Fruit fly (Drosophila melanogaster) whole organism, embryonic: ENCODE results near the gene CG6847.

Experiments
- Awh ChIP-seq: fragments of 200-800 bp; sonication (Bioruptor generic); IDR thresholded peaks from 2 replicates; pipeline ENCODE4, ENCODE4 v1.3.6; 2022; ENCODE audit warnings: missing biosample characterization, missing genetic modification characterization
- CG10209 ChIP-seq: fragments of 200-800 bp; sonication (Bioruptor generic); optimal IDR thresholded peaks from 3 replicates; lab custom pipeline; 2017; ENCODE audit warnings: missing biosample characterization, mild to moderate bottlenecking, missing genetic modification characterization, missing genetic modification reagents
- CG10267 ChIP-seq: fragments of 200-800 bp; sonication (Bioruptor generic); optimal IDR thresholded peaks from 2 replicates; lab custom pipeline; 2018; ENCODE audit warnings: missing biosample characterization, mild to moderate bottlenecking, missing genetic modification characterization, moderate library complexity
- CG10274 ChIP-seq: fragments of 200-800 bp; sonication (Bioruptor generic); optimal IDR thresholded peaks from 3 replicates; lab custom pipeline; 2017; ENCODE audit warnings: missing biosample characterization, mild to moderate bottlenecking, missing genetic modification characterization
- CG10959 ChIP-seq: fragments of 200-800 bp; sonication (Bioruptor generic); IDR thresholded peaks from 2 replicates; pipeline ENCODE4 v1.3.6; 2022; ENCODE audit warnings: missing biosample characterization, missing genetic modification characterization
- CG11560 ChIP-seq: fragments of 200-800 bp; sonication (Bioruptor generic); IDR thresholded peaks from 3 replicates; pipeline ENCODE4 v1.3.6; 2022; ENCODE audit warnings: missing biosample characterization, missing genetic modification characterization
- CG11695 ChIP-seq: fragments of 200-800 bp; sonication (Bioruptor generic); IDR thresholded peaks from 3 replicates; pipeline ENCODE4 v1.3.6; 2022; ENCODE audit warnings: missing biosample characterization, missing genetic modification characterization
- CG12155 ChIP-seq: fragments of 200-800 bp; sonication (Bioruptor generic); optimal IDR thresholded peaks from 3 replicates; lab custom pipeline; 2016; ENCODE audit warnings: missing biosample characterization, missing genetic modification characterization
- CG1233 ChIP-seq: fragments of 200-800 bp; sonication (Bioruptor generic); optimal IDR thresholded peaks from 4 replicates; lab custom pipeline; 2018; ENCODE audit warnings: missing biosample characterization, mild to moderate bottlenecking, missing genetic modification characterization
- CG12391 ChIP-seq: fragments of 200-800 bp; sonication (Bioruptor generic); optimal IDR thresholded peaks from 3 replicates; lab custom pipeline; 2018; ENCODE audit warnings: missing biosample characterization, mild to moderate bottlenecking, missing genetic modification characterization, moderate library complexity
- CG13123 ChIP-seq: fragments of 200-800 bp; sonication (Bioruptor generic); optimal IDR thresholded peaks from 2 replicates; lab custom pipeline; 2016; ENCODE audit warnings: missing biosample characterization, missing genetic modification characterization
- CG13894 ChIP-seq: fragments of 200-800 bp; sonication (Bioruptor generic); optimal IDR thresholded peaks from 3 replicates; lab custom pipeline; 2018; ENCODE audit warnings: missing biosample characterization, mild to moderate bottlenecking, missing genetic modification characterization, moderate library complexity
- CG14710 ChIP-seq: fragments of 200-800 bp; sonication (Bioruptor generic); optimal IDR thresholded peaks from 3 replicates; lab custom pipeline; 2019; ENCODE audit warnings: missing biosample characterization, mild to moderate bottlenecking, missing genetic modification characterization, moderate library complexity
- CG1603 ChIP-seq: fragments of 200-800 bp; sonication (Bioruptor generic); optimal IDR thresholded peaks from 2 replicates; lab custom pipeline; 2019; ENCODE audit warnings: missing biosample characterization, mild to moderate bottlenecking, missing genetic modification characterization, moderate library complexity
- CG17186 ChIP-seq: fragments of 200-800 bp; sonication (Bioruptor generic); optimal IDR thresholded peaks from 3 replicates; lab custom pipeline; 2017; ENCODE audit warnings: missing biosample characterization, missing genetic modification reagents, missing genetic modification characterization
- CG17359 ChIP-seq: fragments of 200-800 bp; sonication (Bioruptor generic); optimal IDR thresholded peaks from 3 replicates; lab custom pipeline; 2018; ENCODE audit warnings: missing biosample characterization, mild to moderate bottlenecking, missing genetic modification characterization, moderate library complexity
- CG17568 ChIP-seq: fragments of 200-800 bp; sonication (Bioruptor generic); optimal IDR thresholded peaks from 2 replicates; lab custom pipeline; 2018; ENCODE audit warnings: missing biosample characterization, mild to moderate bottlenecking, missing genetic modification characterization, moderate library complexity
- CG18764 ChIP-seq: fragments of 200-800 bp; sonication (Bioruptor generic); optimal IDR thresholded peaks from 3 replicates; lab custom pipeline; 2016; ENCODE audit warnings: missing biosample characterization, missing genetic modification characterization
- CG2129 ChIP-seq: fragments of 200-800 bp; sonication (Bioruptor generic); IDR thresholded peaks from 2 replicates; pipeline ENCODE4 v1.3.6; 2022; ENCODE audit warnings: missing biosample characterization, missing genetic modification characterization; ENCODE audit not compliant: partially characterized antibody
- CG3065 ChIP-seq: fragments of 200-800 bp; sonication (Bioruptor generic); optimal IDR thresholded peaks from 2 replicates; lab custom pipeline; 2016; ENCODE audit warnings: missing biosample characterization, missing genetic modification characterization
- CG3407 ChIP-seq: fragments of 200-800 bp; sonication (Bioruptor generic); optimal IDR thresholded peaks from 2 replicates; lab custom pipeline; 2018; ENCODE audit warnings: missing biosample characterization, mild to moderate bottlenecking, missing genetic modification characterization
- CG8388 ChIP-seq: fragments of 200-800 bp; sonication (Bioruptor generic); optimal IDR thresholded peaks from 2 replicates; lab custom pipeline; 2019; ENCODE audit warnings: missing biosample characterization, mild to moderate bottlenecking, missing genetic modification characterization, moderate library complexity
- CG9797 ChIP-seq: fragments of 200-800 bp; sonication (Bioruptor generic); optimal IDR thresholded peaks from 3 replicates; lab custom pipeline; 2018; ENCODE audit warnings: missing biosample characterization, mild to moderate bottlenecking, missing genetic modification characterization
- Dp ChIP-seq: fragments of 200-800 bp; sonication (Bioruptor generic); optimal IDR thresholded peaks from 2 replicates; lab custom pipeline; 2018; ENCODE audit warnings: missing biosample characterization, mild to moderate bottlenecking, missing genetic modification characterization, moderate library complexity
- Ets97D ChIP-seq: fragments of 200-800 bp; sonication (Bioruptor generic); optimal IDR thresholded peaks from 3 replicates; lab custom pipeline; 2016; ENCODE audit warnings: missing biosample characterization, missing genetic modification characterization
- HmgD ChIP-seq: fragments of 200-800 bp; sonication (Bioruptor generic); optimal IDR thresholded peaks from 3 replicates; lab custom pipeline; 2016; ENCODE audit warnings: missing biosample characterization, missing genetic modification characterization
- Lim3 ChIP-seq: fragments of 200-800 bp; sonication (Bioruptor generic); IDR thresholded peaks from 2 replicates; pipeline ENCODE4 v1.3.6; 2022; ENCODE audit warnings: missing biosample characterization, missing genetic modification characterization
- MESR4 ChIP-seq: fragments of 200-800 bp; sonication (Bioruptor generic); optimal IDR thresholded peaks from 2 replicates; lab custom pipeline; 2018; ENCODE audit warnings: missing biosample characterization, mild to moderate bottlenecking, missing genetic modification characterization, moderate library complexity
- Mes4 ChIP-seq: fragments of 200-800 bp; sonication (Bioruptor generic); optimal IDR thresholded peaks from 2 replicates; lab custom pipeline; 2016; ENCODE audit warnings: missing biosample characterization, missing genetic modification characterization
- NK7.1 ChIP-seq: fragments of 200-800 bp; sonication (Bioruptor generic); optimal IDR thresholded peaks from 3 replicates; lab custom pipeline; 2016; ENCODE audit warnings: missing biosample characterization, missing genetic modification characterization
- Nf-YB ChIP-seq: fragments of 200-800 bp; sonication (Bioruptor generic); optimal IDR thresholded peaks from 3 replicates; lab custom pipeline; 2019; ENCODE audit warnings: missing biosample characterization, mild to moderate bottlenecking, missing genetic modification characterization, moderate library complexity
- Sry-β ChIP-seq: fragments of 200-800 bp; sonication (Bioruptor generic); optimal IDR thresholded peaks from 2 replicates; lab custom pipeline; 2018; ENCODE audit warnings: missing biosample characterization, mild to moderate bottlenecking, missing genetic modification characterization, moderate library complexity
- bbx ChIP-seq: fragments of 200-800 bp; sonication (Bioruptor generic); IDR thresholded peaks from 2 replicates; pipeline ENCODE4 v1.3.6; 2022; ENCODE audit warnings: missing biosample characterization, missing genetic modification characterization; ENCODE audit not compliant: partially characterized antibody
- bowl ChIP-seq: fragments of 200-800 bp; sonication (Bioruptor generic); IDR thresholded peaks from 2 replicates; pipeline ENCODE4 v1.3.6; 2022; ENCODE audit warnings: missing biosample characterization, missing genetic modification characterization
- chinmo ChIP-seq: fragments of 200-800 bp; sonication (Bioruptor generic); IDR thresholded peaks from 4 replicates; pipeline ENCODE4 v1.3.6; 2022; ENCODE audit warnings: missing biosample characterization, missing genetic modification characterization; ENCODE audit not compliant: partially characterized antibody
- dimm ChIP-seq: fragments of 200-800 bp; sonication (Bioruptor generic); IDR thresholded peaks from 2 replicates; pipeline ENCODE4 v1.3.6; 2022; ENCODE audit warnings: missing biosample characterization, missing genetic modification characterization
- fru ChIP-seq: fragments of >200 bp; optimal IDR thresholded peaks from 2 replicates; lab custom pipeline; 2017
- ham ChIP-seq: fragments of 200-800 bp; sonication (Bioruptor generic); IDR thresholded peaks from 2 replicates; pipeline ENCODE4 v1.3.6; 2022; ENCODE audit warnings: missing biosample characterization, missing genetic modification characterization
- hth ChIP-seq: fragments of >200 bp; optimal IDR thresholded peaks from 2 replicates; lab custom pipeline; 2017; ENCODE audit warnings: inconsistent platforms
- ind ChIP-seq: fragments of 200-800 bp; sonication (Bioruptor generic); optimal IDR thresholded peaks from 3 replicates; lab custom pipeline; 2016; ENCODE audit warnings: missing biosample characterization, missing genetic modification characterization
- inv ChIP-seq: fragments of 200-800 bp; sonication (Bioruptor generic); IDR thresholded peaks from 2 replicates; pipeline ENCODE4 v1.3.6; 2022; ENCODE audit warnings: missing biosample characterization, missing genetic modification characterization; ENCODE audit not compliant: partially characterized antibody
- jumu ChIP-seq: fragments of 200-800 bp; sonication (Bioruptor generic); optimal IDR thresholded peaks from 3 replicates; lab custom pipeline; 2016; ENCODE audit warnings: missing biosample characterization, missing genetic modification characterization
- kay ChIP-seq: fragments of 200-800 bp; sonication (Bioruptor generic); optimal IDR thresholded peaks from 2 replicates; lab custom pipeline; 2016; ENCODE audit warnings: missing biosample characterization, missing genetic modification characterization
- luna ChIP-seq: fragments of 200-800 bp; sonication (Bioruptor generic); optimal IDR thresholded peaks from 2 replicates; lab custom pipeline; 2016; ENCODE audit warnings: missing biosample characterization, missing genetic modification characterization
- mld ChIP-seq: fragments of 200-800 bp; sonication (Bioruptor generic); IDR thresholded peaks from 3 replicates; pipeline ENCODE4 v1.3.6; 2022; ENCODE audit warnings: missing biosample characterization, missing genetic modification characterization; ENCODE audit not compliant: partially characterized antibody
- nau ChIP-seq: fragments of 200-800 bp; sonication (Bioruptor generic); optimal IDR thresholded peaks from 3 replicates; lab custom pipeline; 2017; ENCODE audit warnings: missing biosample characterization, mild to moderate bottlenecking, missing genetic modification characterization, missing genetic modification reagents
- onecut ChIP-seq: fragments of 200-800 bp; sonication (Bioruptor generic); IDR thresholded peaks from 2 replicates; pipeline ENCODE4 v1.3.6; 2022; ENCODE audit warnings: missing biosample characterization, missing genetic modification characterization
- pho ChIP-seq: fragments of 200-800 bp; sonication (Bioruptor generic); optimal IDR thresholded peaks from 2 replicates; lab custom pipeline; 2016; ENCODE audit warnings: missing biosample characterization, missing genetic modification characterization
- phol ChIP-seq: fragments of 200-800 bp; sonication (Bioruptor generic); optimal IDR thresholded peaks from 3 replicates; lab custom pipeline; 2018; ENCODE audit warnings: missing biosample characterization, mild to moderate bottlenecking, missing genetic modification characterization, moderate library complexity
- pum ChIP-seq: fragments of 200-800 bp; sonication (Bioruptor generic); optimal IDR thresholded peaks from 2 replicates; lab custom pipeline; 2016; ENCODE audit warnings: missing biosample characterization, missing genetic modification characterization
- repo ChIP-seq: fragments of 200-800 bp; sonication (Bioruptor generic); optimal IDR thresholded peaks from 2 replicates; lab custom pipeline; 2016; ENCODE audit warnings: missing biosample characterization, missing genetic modification characterization
- sqz ChIP-seq: fragments of 200-800 bp; sonication (Bioruptor generic); optimal IDR thresholded peaks from 3 replicates; lab custom pipeline; 2018; ENCODE audit warnings: missing biosample characterization, mild to moderate bottlenecking, missing genetic modification characterization
- tx ChIP-seq: fragments of 200-800 bp; sonication (Bioruptor generic); optimal IDR thresholded peaks from 2 replicates; lab custom pipeline; 2016; ENCODE audit warnings: missing biosample characterization, missing genetic modification characterization
- usp ChIP-seq: fragments of >200 bp; optimal IDR thresholded peaks from 2 replicates; lab custom pipeline; 2017; ENCODE audit warnings: missing biosample characterization, missing genetic modification characterization

CG6847 gene

DNA sequence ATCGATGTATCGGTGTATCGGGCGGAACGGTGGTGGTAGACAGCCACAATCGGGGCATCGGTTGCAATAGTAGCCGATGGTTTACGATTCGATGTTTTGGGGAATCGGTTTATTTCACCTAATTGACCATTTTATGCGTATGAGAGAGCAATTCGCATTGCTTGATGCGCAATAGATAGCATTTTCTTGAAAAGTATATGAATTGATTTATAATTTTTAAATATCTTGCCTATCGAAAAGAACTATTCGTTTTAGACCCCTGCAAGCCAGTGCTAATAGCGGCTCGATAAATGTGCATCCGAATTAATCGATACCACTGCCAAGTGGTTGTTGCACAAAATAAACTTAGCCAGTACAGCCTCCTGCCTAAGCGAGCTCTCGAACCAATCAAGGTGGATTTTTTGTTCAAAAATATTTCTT, 24.0 kb upstream of the CG6847 start, which contains the start of gene mnb (continued):
- TF ChIP-seq pum (GFP tag; lab: Kevin White, UChicago), result no peak
- peak; percentile 58 for TF ChIP-seq CG9797
- peak; percentile 99 for TF ChIP-seq CG2129
- peak; percentile 82 for TF ChIP-seq Dp
- no peak for TF ChIP-seq CG8388 (GFP tag; lab: Kevin White, UChicago)
- TF ChIP-seq nau (GFP tag; lab: Kevin White, UChicago), result no peak
- TF ChIP-seq CG11560 (tag; lab: Robert Waterston, UW), result peak; percentile 96
- TF ChIP-seq Ets97D (GFP tag; lab: Kevin White, UChicago), result peak; percentile 68
- TF ChIP-seq pho, result no peak
- TF ChIP-seq mld (GFP tag; lab: Robert Waterston, UW), result peak; percentile 98
- peak; percentile 17 for TF ChIP-seq luna (GFP tag; lab: Kevin White, UChicago)
- no peak for TF ChIP-seq bowl (GFP tag; lab: Robert Waterston, UW)
- peak; percentile 94; the same call in 3 of the 4 replicates for TF ChIP-seq chinmo
- no peak for TF ChIP-seq CG1233 (GFP tag; lab: Kevin White, UChicago)
- TF ChIP-seq Sry-β, result no peak
- peak; percentile 73 for TF ChIP-seq CG14710
- peak; percentile 21 for TF ChIP-seq ind (GFP tag; lab: Kevin White, UChicago)
- no peak for TF ChIP-seq kay (GFP tag; lab: Kevin White, UChicago)
- TF ChIP-seq bbx (GFP tag; lab: Robert Waterston, UW), result peak; percentile 99
- no peak for TF ChIP-seq dimm (GFP tag; lab: Robert Waterston, UW)
- no peak for TF ChIP-seq Nf-YB (GFP tag; lab: Kevin White, UChicago)
- no peak for TF ChIP-seq CG17568 (GFP tag; lab: Kevin White, UChicago)
- TF ChIP-seq Mes4 (GFP tag; lab: Kevin White, UChicago), result peak; percentile 24
- TF ChIP-seq CG11695 (GFP tag; lab: Robert Waterston, UW), result no peak
- TF ChIP-seq CG10267 (tag; lab: Kevin White, UChicago), result peak; percentile 46
- no peak for TF ChIP-seq repo (GFP tag; lab: Kevin White, UChicago)
- TF ChIP-seq CG17186 (GFP tag; lab: Kevin White, UChicago), result peak; percentile 62
- TF ChIP-seq inv (GFP tag; lab: Robert Waterston, UW), result peak; percentile 99
- TF ChIP-seq tx (GFP tag; lab: Kevin White, UChicago), result peak; percentile 6
- TF ChIP-seq hth (lab: Kevin White, UChicago), result no peak
- no peak for TF ChIP-seq CG3065 (GFP tag; lab: Kevin White, UChicago)
- no peak for TF ChIP-seq NK7.1
- TF ChIP-seq CG10274 (GFP tag; lab: Kevin White, UChicago), result no peak
- peak; percentile 6 for TF ChIP-seq CG12391 (tag; lab: Kevin White, UChicago)
- peak; percentile 41 for TF ChIP-seq phol
- no peak for TF ChIP-seq fru (lab: Kevin White, UChicago)
- TF ChIP-seq ham, result no peak
- no peak for TF ChIP-seq CG10209 (GFP tag; lab: Kevin White, UChicago)
- TF ChIP-seq CG18764 (GFP tag; lab: Kevin White, UChicago), result peak; percentile 19
- TF ChIP-seq Lim3 (GFP tag; lab: Robert Waterston, UW), result no peak
- no peak for TF ChIP-seq jumu

DNA sequence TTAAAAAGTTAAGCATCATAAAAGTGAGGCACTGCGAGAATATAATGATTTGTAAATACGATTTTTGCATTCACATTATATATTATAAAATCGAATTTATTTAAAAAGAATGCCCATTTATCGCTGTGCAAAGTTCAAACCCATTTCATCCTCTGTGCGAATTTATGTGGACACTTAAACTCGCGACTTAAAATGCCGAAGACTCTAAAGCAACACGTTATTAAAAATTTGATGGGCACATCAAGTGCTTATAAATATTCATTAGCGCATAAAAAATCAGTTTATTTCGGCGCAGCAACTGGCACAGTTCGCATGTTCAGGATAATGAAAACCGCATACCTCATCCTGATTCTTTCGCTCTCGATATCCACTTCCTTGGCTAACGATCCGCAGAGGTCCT, 23.4 kb upstream of the CG6847 start, which contains the start of gene CG6788:
Gene CG6788 (plus strand): TSS at position 301 of the 400 bp plus-strand sequence.
- TF ChIP-seq MESR4 (no peak), CG17359 (no peak), HmgD (GFP tag; lab: Kevin White, UChicago) (no peak), Awh (GFP tag; lab: Robert Waterston, UW) (no peak), CG1603 (tag; lab: Kevin White, UChicago) (no peak), CG13123 (no peak), sqz (GFP tag; lab: Kevin White, UChicago) (no peak), usp (GFP tag; lab: Kevin White, UChicago) (no peak), CG11560 (tag; lab: Robert Waterston, UW) (no peak), CG13894 (tag; lab: Kevin White, UChicago) (no peak), onecut (no peak), CG12155 (no peak), CG10959 (GFP tag; lab: Robert Waterston, UW) (no peak), CG3407 (GFP tag; lab: Kevin White, UChicago) (no peak)
